Fruit fly (Drosophila melanogaster) whole organism, embryonic: ENCODE measurements around the gene Ir94d.

Experiments used
- Atf6 ChIP-seq: fragments of 200-800 bp; sonication (Bioruptor generic); IDR thresholded peaks from 2 replicates; pipeline ENCODE4 v1.3.6; 2022; ENCODE audit warnings: missing biosample characterization, missing genetic modification characterization
- CG11085 ChIP-seq: fragments of 200-800 bp; sonication (Bioruptor generic); IDR thresholded peaks from 2 replicates; pipeline ENCODE4 v1.3.6; 2022; ENCODE audit warnings: missing biosample characterization, missing genetic modification characterization
- CG1603 ChIP-seq: fragments of 200-800 bp; sonication (Bioruptor generic); optimal IDR thresholded peaks from 2 replicates; lab custom pipeline; 2019; ENCODE audit warnings: missing biosample characterization, mild to moderate bottlenecking, missing genetic modification characterization, moderate library complexity
- CG18764 ChIP-seq: fragments of 200-800 bp; sonication (Bioruptor generic); optimal IDR thresholded peaks from 3 replicates; lab custom pipeline; 2016; ENCODE audit warnings: missing biosample characterization, missing genetic modification characterization
- CG4617 ChIP-seq: fragments of 200-800 bp; sonication (Bioruptor generic); optimal IDR thresholded peaks from 3 replicates; lab custom pipeline; 2016; ENCODE audit warnings: missing biosample characterization, missing genetic modification characterization, borderline replicate concordance
- CG6175 ChIP-seq: fragments of 200-800 bp; sonication (Bioruptor generic); IDR thresholded peaks from 3 replicates; pipeline ENCODE4 v1.3.6; 2022; ENCODE audit warnings: missing biosample characterization, missing genetic modification characterization
- CG9797 ChIP-seq: fragments of 200-800 bp; sonication (Bioruptor generic); optimal IDR thresholded peaks from 3 replicates; lab custom pipeline; 2018; ENCODE audit warnings: missing biosample characterization, mild to moderate bottlenecking, missing genetic modification characterization
- NC2α ChIP-seq: fragments of 200-800 bp; sonication (Bioruptor generic); optimal IDR thresholded peaks from 2 replicates; lab custom pipeline; 2016; ENCODE audit warnings: missing biosample characterization, missing genetic modification characterization
- gem ChIP-seq: fragments of 200-800 bp; sonication (Bioruptor generic); optimal IDR thresholded peaks from 2 replicates; lab custom pipeline; 2019; ENCODE audit warnings: missing biosample characterization, mild to moderate bottlenecking, missing genetic modification characterization, moderate library complexity
- jigr1 ChIP-seq: fragments of 200-800 bp; sonication (Bioruptor generic); IDR thresholded peaks from 3 replicates; pipeline ENCODE4 v1.3.6; 2022; ENCODE audit warnings: missing biosample characterization, missing genetic modification characterization
- pita ChIP-seq: fragments of 200-800 bp; sonication (Bioruptor generic); optimal IDR thresholded peaks from 2 replicates; lab custom pipeline; 2017; ENCODE audit warnings: missing biosample characterization, mild to moderate bottlenecking, missing genetic modification characterization

DNA sequence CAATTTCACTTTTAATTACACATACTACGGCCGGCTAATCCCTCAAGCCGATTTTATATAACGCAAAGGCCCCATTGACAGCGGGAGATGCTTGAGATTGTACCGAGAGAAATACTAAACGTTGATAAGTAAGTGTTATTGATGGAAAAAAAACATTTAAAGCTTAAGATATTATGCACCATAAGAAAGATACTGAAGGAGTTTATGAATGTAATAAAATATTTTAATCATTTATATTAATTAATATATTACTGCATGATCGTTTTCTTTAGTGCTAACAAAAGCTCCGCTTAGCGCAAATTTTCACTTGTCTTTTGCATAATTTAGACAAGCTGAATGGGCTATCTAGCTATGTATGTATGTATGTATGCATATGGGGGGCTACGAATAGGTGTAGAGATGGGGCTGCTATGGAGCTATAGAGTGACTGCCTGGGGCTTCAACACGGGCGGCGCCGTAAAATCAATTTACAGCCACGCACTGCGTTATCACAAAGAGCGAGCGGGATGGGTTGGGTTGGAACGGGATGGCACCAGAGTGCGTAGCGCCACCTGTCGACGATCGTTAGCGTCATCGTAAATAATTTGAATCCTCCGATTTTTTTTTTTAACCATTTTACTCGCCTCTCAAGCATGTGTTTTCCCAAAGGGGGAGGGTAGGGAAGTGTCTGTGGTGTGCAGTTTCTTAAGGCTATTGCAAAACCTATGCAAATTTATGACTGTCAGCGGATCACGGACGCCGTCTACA lies 5.9 kb upstream of the Ir94d start:
- TF ChIP-seq NC2α (GFP tag; lab: Kevin White, UChicago) (no peak), Atf6 (GFP tag; lab: Robert Waterston, UW) (no peak; the same call in 1 of the 2 replicates), CG1603 (no peak), CG6175 (no peak), CG4617 (GFP tag; lab: Kevin White, UChicago) (no peak), gem (peak; percentile 63), jigr1 (GFP tag; lab: Robert Waterston, UW) (no peak), CG18764 (GFP tag; lab: Kevin White, UChicago) (no peak), CG11085 (GFP tag; lab: Robert Waterston, UW) (no peak), pita (GFP tag; lab: Kevin White, UChicago) (no peak), CG9797 (GFP tag; lab: Kevin White, UChicago) (no peak)
